Fruit fly (Drosophila melanogaster): ENCODE results near the gene CG15211.

CG15211 gene

dm6 chrX:10815511-10816080 lies 43.3 kb downstream of the CG15211 start:
- TF ChIP-seq EcR (GFP tag; optimal IDR thresholded peaks at IDR 0.05) (no peak), gl (tag; optimal IDR thresholded peaks at IDR 0.05) (no peak)

dm6 chrX:10816856-10817255 lies 44.5 kb downstream of the CG15211 start:
- TF ChIP-seq CG8301 (tag; optimal IDR thresholded peaks at IDR 0.05) (no peak), CG32121 (GFP tag; IDR thresholded peaks at IDR 0.05) (no peak), CG17806 (tag; optimal IDR thresholded peaks at IDR 0.05) (no peak), CG10348 (GFP tag; IDR thresholded peaks at IDR 0.05) (no peak), Pif1B (GFP tag; optimal IDR thresholded peaks at IDR 0.05) (no peak), EcR (GFP tag; optimal IDR thresholded peaks at IDR 0.05) (no peak), CG9948 (tag; optimal IDR thresholded peaks at IDR 0.05) (no peak), Ets98B (GFP tag; IDR thresholded peaks at IDR 0.05) (no peak), fd96Ca (GFP tag; IDR thresholded peaks at IDR 0.05) (no peak), CG4496 (GFP tag; IDR thresholded peaks at IDR 0.05) (no peak), CG15710 (tag; optimal IDR thresholded peaks at IDR 0.05) (no peak), D1 (tag; optimal IDR thresholded peaks at IDR 0.05) (no peak), CG8159 (tag; optimal IDR thresholded peaks at IDR 0.05) (no peak), CG13204 (GFP tag; optimal IDR thresholded peaks at IDR 0.05) (no peak), CG12605 (GFP tag; IDR thresholded peaks at IDR 0.05) (no peak), Snoo (tag; optimal IDR thresholded peaks at IDR 0.05) (no peak), CG34367 (tag; optimal IDR thresholded peaks at IDR 0.05) (no peak), gl (tag; optimal IDR thresholded peaks at IDR 0.05) (no peak)

dm6 chrX:10820741-10821140 lies 48.4 kb downstream of the CG15211 start:
- TF ChIP-seq CG34367 (tag; optimal IDR thresholded peaks at IDR 0.05) (no peak), CG4496 (GFP tag; IDR thresholded peaks at IDR 0.05) (no peak), D1 (tag; optimal IDR thresholded peaks at IDR 0.05) (no peak), CG12605 (GFP tag; IDR thresholded peaks at IDR 0.05) (no peak), fd96Ca (GFP tag; IDR thresholded peaks at IDR 0.05) (no peak), gl (tag; optimal IDR thresholded peaks at IDR 0.05) (no peak), CG8159 (tag; optimal IDR thresholded peaks at IDR 0.05) (no peak)

- TF ChIP-seq CG14655 (GFP tag; optimal IDR thresholded peaks at IDR 0.05) (no peak), gl (tag; optimal IDR thresholded peaks at IDR 0.05) (no peak), CG34367 (tag; optimal IDR thresholded peaks at IDR 0.05) (no peak)
These were observed 49.8 kb downstream of the CG15211 start for dm6 chrX:10822096-10822495.

- TF ChIP-seq Pif1B (GFP tag; optimal IDR thresholded peaks at IDR 0.05) (no peak), Snoo (tag; optimal IDR thresholded peaks at IDR 0.05) (no peak), gl (tag; optimal IDR thresholded peaks at IDR 0.05) (no peak), CG9948 (tag; optimal IDR thresholded peaks at IDR 0.05) (no peak), rn (GFP tag; IDR thresholded peaks at IDR 0.05) (no peak)
These were observed 50.5 kb downstream of the CG15211 start for dm6 chrX:10822678-10823440.

- TF ChIP-seq fd96Ca (GFP tag; IDR thresholded peaks at IDR 0.05) (no peak), CG17806 (tag; optimal IDR thresholded peaks at IDR 0.05) (no peak), Pif1B (GFP tag; optimal IDR thresholded peaks at IDR 0.05) (no peak), rn (GFP tag; IDR thresholded peaks at IDR 0.05) (no peak), CG13204 (GFP tag; optimal IDR thresholded peaks at IDR 0.05) (no peak), CG14655 (GFP tag; optimal IDR thresholded peaks at IDR 0.05) (no peak), CG8159 (tag; optimal IDR thresholded peaks at IDR 0.05) (no peak), CG12605 (GFP tag; IDR thresholded peaks at IDR 0.05) (no peak), Snoo (tag; optimal IDR thresholded peaks at IDR 0.05) (no peak), CG9948 (tag; optimal IDR thresholded peaks at IDR 0.05) (no peak), D1 (tag; optimal IDR thresholded peaks at IDR 0.05) (no peak), CG8301 (tag; optimal IDR thresholded peaks at IDR 0.05) (no peak), Ets98B (GFP tag; IDR thresholded peaks at IDR 0.05) (no peak), gl (tag; optimal IDR thresholded peaks at IDR 0.05) (no peak), Pif1A (GFP tag; optimal IDR thresholded peaks at IDR 0.05) (no peak), CG10348 (GFP tag; IDR thresholded peaks at IDR 0.05) (no peak), CG34367 (tag; optimal IDR thresholded peaks at IDR 0.05) (no peak), EcR (GFP tag; optimal IDR thresholded peaks at IDR 0.05) (no peak)
These were observed 51.1 kb downstream of the CG15211 start for dm6 chrX:10823441-10823818.

- no peak for TF ChIP-seq CG13204 (GFP tag; optimal IDR thresholded peaks at IDR 0.05)
- TF ChIP-seq Ets98B (GFP tag; IDR thresholded peaks at IDR 0.05): no peak
- no peak for TF ChIP-seq CG12605 (GFP tag; IDR thresholded peaks at IDR 0.05)
- TF ChIP-seq CG17806 (tag; optimal IDR thresholded peaks at IDR 0.05): no peak
- TF ChIP-seq Snoo (tag; optimal IDR thresholded peaks at IDR 0.05): no peak
- no peak for TF ChIP-seq CG8301 (tag; optimal IDR thresholded peaks at IDR 0.05)
- no peak for TF ChIP-seq CG9948 (tag; optimal IDR thresholded peaks at IDR 0.05)
- no peak for TF ChIP-seq CG34367 (tag; optimal IDR thresholded peaks at IDR 0.05)
- no peak for TF ChIP-seq CG15710 (tag; optimal IDR thresholded peaks at IDR 0.05)
- TF ChIP-seq Pif1A (GFP tag; optimal IDR thresholded peaks at IDR 0.05): no peak
- no peak for TF ChIP-seq gl (tag; optimal IDR thresholded peaks at IDR 0.05)
- TF ChIP-seq CG8159 (tag; optimal IDR thresholded peaks at IDR 0.05): no peak
- no peak for TF ChIP-seq CG4496 (GFP tag; IDR thresholded peaks at IDR 0.05)
- no peak for TF ChIP-seq fd96Ca (GFP tag; IDR thresholded peaks at IDR 0.05)
- no peak for TF ChIP-seq Pif1B (GFP tag; optimal IDR thresholded peaks at IDR 0.05)
- no peak for TF ChIP-seq D1 (tag; optimal IDR thresholded peaks at IDR 0.05)
- TF ChIP-seq CG14655 (GFP tag; optimal IDR thresholded peaks at IDR 0.05): no peak
These were observed 51.9 kb downstream of the CG15211 start, which contains the start of gene Imp for dm6 chrX:10824227-10824702. Imp (minus strand) TSS chrX:10824277.
